Worm (Caenorhabditis elegans) whole organism, late embryonic: ENCODE measurements around the gene ZK666.8.
A peak's percentile ranks its signal among the peaks of the same experiment; 100 is the strongest.
"Not testable (repeated sequence)": the region's sequence is repeated elsewhere in the genome, so short reads cannot be mapped to it uniquely, and the experiment has no call there.

Source experiments
- F13H6.1 ChIP-seq: sonication (generic microtip); optimal IDR thresholded peaks from 2 replicates; lab custom pipeline; 2016; ENCODE audit warnings: missing genetic modification characterization, missing compliant biosample characterization
- K02D7.2 ChIP-seq: sonication (generic microtip); optimal IDR thresholded peaks from 2 replicates; lab custom pipeline; 2017; ENCODE audit warnings: mild to moderate bottlenecking, missing genetic modification characterization, missing compliant biosample characterization
- K09A11.1 ChIP-seq: sonication (generic microtip); optimal IDR thresholded peaks from 2 replicates; lab custom pipeline; 2017; ENCODE audit warnings: antibody characterized with exemption, mild to moderate bottlenecking, missing genetic modification characterization, missing compliant biosample characterization; ENCODE audit not compliant: insufficient read depth
- T23F11.4 ChIP-seq: fragments of 200-800 bp; sonication (Bioruptor generic); optimal IDR thresholded peaks from 2 replicates; lab custom pipeline; 2018; ENCODE audit warnings: mild to moderate bottlenecking, missing genetic modification characterization, missing compliant biosample characterization
- Y22D7AL.16 ChIP-seq: sonication (generic microtip); optimal IDR thresholded peaks from 2 replicates; lab custom pipeline; 2016; ENCODE audit warnings: missing genetic modification characterization, missing compliant biosample characterization
- ahr-1 ChIP-seq: sonication (generic microtip); optimal IDR thresholded peaks from 2 replicates; lab custom pipeline; 2016; ENCODE audit warnings: missing genetic modification characterization, missing compliant biosample characterization
- ceh-14 ChIP-seq: sonication (generic microtip); optimal IDR thresholded peaks from 2 replicates; lab custom pipeline; 2016; ENCODE audit warnings: missing genotype, missing genetic modification characterization, missing compliant biosample characterization
- ceh-2 ChIP-seq: sonication (generic microtip); optimal IDR thresholded peaks from 2 replicates; lab custom pipeline; 2016; ENCODE audit warnings: missing genotype, missing genetic modification characterization, missing compliant biosample characterization
- ceh-24 ChIP-seq: sonication (generic microtip); optimal IDR thresholded peaks from 2 replicates; lab custom pipeline; 2016; ENCODE audit warnings: mild to moderate bottlenecking, missing genetic modification characterization, missing compliant biosample characterization
- ceh-34 ChIP-seq: sonication (generic microtip); optimal IDR thresholded peaks from 2 replicates; lab custom pipeline; 2016; ENCODE audit warnings: mild to moderate bottlenecking, missing genetic modification characterization, missing compliant biosample characterization
- ceh-48 ChIP-seq: sonication (generic microtip); optimal IDR thresholded peaks from 2 replicates; lab custom pipeline; 2016; ENCODE audit warnings: missing genetic modification characterization, inconsistent platforms, missing compliant biosample characterization
- ceh-6 ChIP-seq: fragments of 200-800 bp; sonication (Bioruptor generic); optimal IDR thresholded peaks from 2 replicates; lab custom pipeline; 2018; ENCODE audit warnings: mild to moderate bottlenecking, missing genetic modification characterization, missing compliant biosample characterization
- ceh-9 ChIP-seq: sonication (generic microtip); optimal IDR thresholded peaks from 2 replicates; lab custom pipeline; 2016; ENCODE audit warnings: mild to moderate bottlenecking, missing genetic modification characterization, inconsistent platforms, missing compliant biosample characterization
- che-1 ChIP-seq: sonication (generic microtip); optimal IDR thresholded peaks from 2 replicates; lab custom pipeline; 2016; ENCODE audit warnings: mild to moderate bottlenecking, missing genetic modification characterization, missing compliant biosample characterization
- elt-2 ChIP-seq: sonication (generic microtip); optimal IDR thresholded peaks from 2 replicates; lab custom pipeline; 2016; ENCODE audit warnings: missing genetic modification reagents, missing genetic modification characterization, missing compliant biosample characterization
- elt-4 ChIP-seq: sonication (generic microtip); optimal IDR thresholded peaks from 2 replicates; lab custom pipeline; 2016; ENCODE audit warnings: missing genetic modification characterization, missing compliant biosample characterization
- fkh-6 ChIP-seq: sonication (generic microtip); optimal IDR thresholded peaks from 2 replicates; lab custom pipeline; 2016; ENCODE audit warnings: missing genetic modification characterization, missing compliant biosample characterization
- hlh-30 ChIP-seq: sonication (generic microtip); optimal IDR thresholded peaks from 2 replicates; lab custom pipeline; 2017; ENCODE audit warnings: antibody characterized with exemption, missing genetic modification characterization, missing compliant biosample characterization; ENCODE audit not compliant: insufficient read depth
- hlh-8 ChIP-seq: sonication (generic microtip); optimal IDR thresholded peaks from 2 replicates; lab custom pipeline; 2016; ENCODE audit warnings: missing genotype, missing genetic modification characterization, missing compliant biosample characterization
- lim-6 ChIP-seq: sonication (generic microtip); optimal IDR thresholded peaks from 2 replicates; lab custom pipeline; 2016; ENCODE audit warnings: missing genetic modification characterization, missing compliant biosample characterization
- nfya-1 ChIP-seq: sonication (generic microtip); optimal IDR thresholded peaks from 2 replicates; lab custom pipeline; 2017; ENCODE audit warnings: missing genetic modification characterization, mild to moderate bottlenecking, missing compliant biosample characterization, antibody characterized with exemption, moderate library complexity
- nhr-232 ChIP-seq: sonication (generic microtip); optimal IDR thresholded peaks from 2 replicates; lab custom pipeline; 2016; ENCODE audit warnings: missing genetic modification characterization, missing compliant biosample characterization
- npax-4 ChIP-seq: sonication (generic microtip); optimal IDR thresholded peaks from 2 replicates; lab custom pipeline; 2016; ENCODE audit warnings: missing genetic modification characterization, missing compliant biosample characterization
- pax-1 ChIP-seq: fragments of 150-350 bp; optimal IDR thresholded peaks from 2 replicates; lab custom pipeline; 2014; ENCODE audit warnings: missing biosample characterization, missing genetic modification characterization
- sdc-2 ChIP-seq: sonication (generic microtip); optimal IDR thresholded peaks from 2 replicates; lab custom pipeline; 2016; ENCODE audit warnings: missing genotype, missing genetic modification characterization, missing compliant biosample characterization
- syd-9 ChIP-seq: sonication (generic microtip); optimal IDR thresholded peaks from 2 replicates; lab custom pipeline; 2016; ENCODE audit warnings: mild to moderate bottlenecking, missing genetic modification characterization, moderate library complexity, missing compliant biosample characterization
- unc-86 ChIP-seq: sonication (generic microtip); optimal IDR thresholded peaks from 2 replicates; lab custom pipeline; 2016; ENCODE audit warnings: missing genetic modification characterization, missing compliant biosample characterization

ZK666.8 gene

DNA sequence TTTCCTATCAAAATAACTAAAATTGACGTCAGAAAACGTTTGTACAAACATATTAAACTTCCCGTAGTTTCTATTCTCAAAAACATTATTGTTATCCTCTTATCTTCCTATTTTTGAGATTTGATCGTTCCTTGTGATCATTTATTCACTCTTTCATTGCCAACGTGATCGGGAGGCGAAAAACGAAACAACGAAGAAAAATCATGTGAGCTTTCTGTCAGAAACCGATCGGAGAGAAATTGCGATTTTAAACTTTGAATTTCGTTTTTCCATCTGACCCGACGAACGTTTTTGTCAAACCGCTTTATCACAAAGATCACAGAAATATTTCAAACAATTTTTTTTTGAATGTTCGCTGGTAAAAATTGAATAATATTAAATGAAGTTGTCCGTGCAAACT lies 46.6 kb downstream of the ZK666.8 start:
- TF ChIP-seq hlh-8 (tag; lab: Kevin White, UChicago) (no peak), fkh-6 (tag; lab: Kevin White, UChicago) (no peak), elt-4 (no peak), ceh-2 (tag; lab: Kevin White, UChicago) (no peak), nhr-232 (tag; lab: Kevin White, UChicago) (no peak), unc-86 (no peak), F13H6.1 (tag; lab: Kevin White, UChicago) (no peak)

DNA sequence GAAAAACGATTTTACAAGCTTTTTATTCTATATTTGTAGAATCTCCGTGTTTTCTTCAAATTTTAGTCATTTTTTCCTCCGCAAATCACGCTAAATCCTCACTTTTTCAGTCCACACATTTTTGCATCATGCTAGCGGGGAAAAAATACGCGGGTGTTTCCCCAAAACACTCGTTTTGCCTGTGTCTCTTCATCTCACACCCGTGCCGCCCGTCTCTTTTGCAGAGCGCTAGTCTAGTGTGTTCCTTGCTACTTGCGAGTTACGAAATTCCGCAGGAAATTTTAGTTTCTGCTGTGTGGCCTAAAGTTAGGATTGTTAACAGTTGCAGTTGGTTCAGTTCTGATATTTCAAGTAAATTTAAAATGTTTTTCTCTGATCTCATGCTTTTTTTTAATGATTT lies 47.2 kb downstream of the ZK666.8 start:
- TF ChIP-seq hlh-30 (no peak), syd-9 (tag; lab: Kevin White, UChicago) (no peak), unc-86 (no peak), ceh-24 (tag; lab: Kevin White, UChicago) (no peak), elt-2 (tag; lab: Kevin White, UChicago) (peak; percentile 15), ceh-14 (tag; lab: Kevin White, UChicago) (no peak), sdc-2 (tag; lab: Kevin White, UChicago) (no peak), nfya-1 (peak; percentile 20)

DNA sequence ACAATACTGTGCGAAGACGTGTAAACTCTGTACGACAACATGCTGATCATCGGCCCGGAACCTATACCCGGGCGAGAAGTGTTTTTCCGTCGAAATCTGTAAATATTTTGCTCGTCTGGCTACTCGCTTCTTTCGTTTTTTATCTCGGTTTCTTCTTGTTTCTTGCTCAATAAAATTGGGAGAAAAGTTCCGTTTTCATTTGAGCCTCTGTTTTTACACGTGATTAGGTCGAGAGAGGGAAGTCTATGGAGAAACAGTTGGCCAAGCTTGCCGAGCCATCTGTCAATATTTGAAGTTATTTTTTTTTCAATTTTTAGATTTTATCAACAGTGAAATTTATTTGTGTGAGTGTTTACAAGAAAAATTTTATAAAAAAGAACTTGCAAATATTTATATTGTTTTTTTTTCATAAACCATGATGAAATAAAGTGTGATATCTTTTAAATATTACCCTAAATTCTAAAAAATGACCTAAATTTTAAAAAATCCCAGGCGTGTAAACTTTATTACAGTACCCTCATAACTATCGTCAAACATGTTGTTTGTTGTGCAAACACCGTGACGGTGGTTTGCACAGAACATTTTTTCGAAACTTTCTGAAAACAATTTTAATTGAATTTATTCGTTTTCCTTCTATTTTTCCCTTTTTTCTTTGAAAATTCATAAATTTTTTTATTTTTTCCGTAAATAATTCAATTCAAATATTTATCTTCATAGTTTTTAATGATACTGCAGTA lies 47.8 kb downstream of the ZK666.8 start:
- TF ChIP-seq ceh-34: no peak
- TF ChIP-seq hlh-30: no peak
- no peak for TF ChIP-seq ceh-24 (tag; lab: Kevin White, UChicago)
- no peak for TF ChIP-seq syd-9 (tag; lab: Kevin White, UChicago)
- no peak for TF ChIP-seq ceh-14 (tag; lab: Kevin White, UChicago)
- TF ChIP-seq nfya-1: no peak
- no peak for TF ChIP-seq lim-6
- TF ChIP-seq K09A11.1 (tag; lab: Kevin White, UChicago): no peak
- TF ChIP-seq ahr-1 (tag; lab: Kevin White, UChicago): no peak
- no peak for TF ChIP-seq ceh-9 (tag; lab: Kevin White, UChicago)
- TF ChIP-seq che-1 (tag; lab: Kevin White, UChicago): no peak
- TF ChIP-seq K02D7.2: no peak
- no peak for TF ChIP-seq unc-86
- no peak for TF ChIP-seq T23F11.4 (GFP tag; lab: Kevin White, UChicago)
- no peak for TF ChIP-seq ceh-6

DNA sequence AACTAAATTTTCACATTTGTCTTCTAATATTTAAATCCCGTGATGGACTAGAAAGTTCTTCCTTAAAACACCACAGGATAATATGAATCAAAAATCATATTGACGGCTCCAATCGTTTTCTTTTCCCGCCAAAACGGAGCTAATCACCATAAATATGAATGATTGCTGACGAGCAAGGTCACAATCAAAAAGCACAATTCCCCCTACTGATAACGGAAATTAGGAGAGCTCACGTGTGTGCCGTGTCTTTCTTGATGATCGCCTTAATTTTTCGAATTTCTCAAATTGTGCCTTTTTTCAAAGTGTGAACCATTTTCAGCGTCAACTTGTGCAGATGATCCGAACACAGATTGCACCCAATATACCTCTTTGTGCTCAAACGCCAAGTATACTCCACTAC lies 49.0 kb downstream of the ZK666.8 start:
- TF ChIP-seq elt-2 (tag; lab: Kevin White, UChicago): peak; percentile 72
- TF ChIP-seq pax-1 (tag; lab: Kevin White, UChicago): no peak
- TF ChIP-seq, all 69 proteins: peak for 1

DNA sequence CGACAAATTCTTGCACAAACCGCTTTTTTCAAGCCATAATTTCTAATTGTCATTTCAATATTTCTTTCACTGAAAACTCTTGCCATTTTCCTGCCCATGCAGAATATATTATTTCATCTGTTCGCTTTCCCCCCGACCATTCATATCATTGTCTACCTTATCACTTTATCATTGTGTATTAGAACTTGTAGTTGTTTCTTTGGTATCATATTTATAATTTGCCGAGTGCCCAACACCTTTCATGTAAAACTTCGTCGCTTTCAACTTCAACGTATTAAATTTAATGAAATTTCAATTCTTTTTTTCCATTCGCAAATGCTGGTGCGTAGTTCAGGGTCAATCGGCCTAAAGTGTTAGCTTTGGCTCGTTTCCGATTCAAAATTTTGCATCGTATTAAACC lies 50.1 kb downstream of the ZK666.8 start, which contains the start of gene ZK673.1:
Gene ZK673.1 (plus strand): TSS at position 301 of the 400 bp plus-strand sequence.
- TF ChIP-seq Y22D7AL.16; npax-4 (tag; lab: Kevin White, UChicago); ceh-48 (tag; lab: Kevin White, UChicago): not testable (repeated sequence)
- TF ChIP-seq, all 69 proteins: peak for 0; not testable (repeated sequence) for 69
